Fruit fly (Drosophila melanogaster): ENCODE data around the gene CG11322.

CG11322 gene

dm6 chr2L:6797408-6797807 lies 38.0 kb upstream of the CG11322 start (continued):
- TF ChIP-seq PHDP (tag; optimal IDR thresholded peaks at IDR 0.05) = peak; percentile 27
- TF ChIP-seq Dref (GFP tag; IDR thresholded peaks at IDR 0.05) = peak; percentile 87
- no peak for TF ChIP-seq CG10274 (GFP tag; optimal IDR thresholded peaks at IDR 0.05)
- peak in 1 of 2 experiments; percentile 9 for TF ChIP-seq bsh (GFP tag; optimal IDR thresholded peaks at IDR 0.05)
- TF ChIP-seq CG31441 (GFP tag; IDR thresholded peaks at IDR 0.05) = 0 out of 2 replicates have a peak, but pooled peaks have one; percentile 15
- TF ChIP-seq pnt (GFP tag; optimal IDR thresholded peaks at IDR 0.05) = peak; percentile 6
- TF ChIP-seq CG2116 (GFP tag; optimal IDR thresholded peaks at IDR 0.05) = peak; percentile 82
- TF ChIP-seq ara (GFP tag; IDR thresholded peaks at IDR 0.05) = no peak
- TF ChIP-seq CG10147 (GFP tag; optimal IDR thresholded peaks at IDR 0.05) = no peak
- peak; percentile 36 for TF ChIP-seq gem (tag; optimal IDR thresholded peaks at IDR 0.05)
- no peak for TF ChIP-seq nerfin-1 (tag; optimal IDR thresholded peaks at IDR 0.05)
- peak; percentile 66 for TF ChIP-seq Hmr (GFP tag; optimal IDR thresholded peaks at IDR 0.05)
- peak; percentile 29 for TF ChIP-seq CG13424 (tag; optimal IDR thresholded peaks at IDR 0.05)
- peak; percentile 70; the same call in 2 of the 4 replicates for TF ChIP-seq chinmo (GFP tag; IDR thresholded peaks at IDR 0.05; ENCODE audit: partially characterized antibody)
- TF ChIP-seq CG9817 (tag; optimal IDR thresholded peaks at IDR 0.05) = peak; percentile 44
- TF ChIP-seq CG11247 (GFP tag; IDR thresholded peaks at IDR 0.05) = peak; percentile 47
- no peak for TF ChIP-seq p53 (GFP tag; optimal IDR thresholded peaks at IDR 0.05)
- TF ChIP-seq Hmx (GFP tag; optimal IDR thresholded peaks at IDR 0.05) = no peak
- TF ChIP-seq CG10979 (tag; optimal IDR thresholded peaks at IDR 0.05) = peak; percentile 31
- no peak for TF ChIP-seq CG7372 (GFP tag; IDR thresholded peaks at IDR 0.05)
- peak; percentile 76 for TF ChIP-seq stwl (tag; optimal IDR thresholded peaks at IDR 0.05)
- no peak for TF ChIP-seq CG14050 (GFP tag; IDR thresholded peaks at IDR 0.05)
- peak; percentile 17; the same call in 1 of the 3 replicates for TF ChIP-seq Mrtf (GFP tag; IDR thresholded peaks at IDR 0.05)
- TF ChIP-seq aop (GFP tag; IDR thresholded peaks at IDR 0.05) = no peak
- peak; percentile 47 for TF ChIP-seq zen (tag; optimal IDR thresholded peaks at IDR 0.05)
- TF ChIP-seq CG16779 (GFP tag; IDR thresholded peaks at IDR 0.05) = peak; percentile 40; the same call in 1 of the 2 replicates
- peak; percentile 96 for TF ChIP-seq E2f2 (GFP tag; IDR thresholded peaks at IDR 0.05)
- TF ChIP-seq Opbp (GFP tag; IDR thresholded peaks at IDR 0.05; ENCODE audit: partially characterized antibody) = peak; percentile 67; the same call in 1 of the 3 replicates
- TF ChIP-seq corto (GFP tag; optimal IDR thresholded peaks at IDR 0.05) = no peak
- peak; percentile 97 for TF ChIP-seq Dp (GFP tag; optimal IDR thresholded peaks at IDR 0.05)
- TF ChIP-seq CG31365 (tag; optimal IDR thresholded peaks at IDR 0.05) = peak; percentile 3
- peak; percentile 22; the same call in 1 of the 3 replicates for TF ChIP-seq Aef1 (GFP tag; IDR thresholded peaks at IDR 0.05)
- TF ChIP-seq Doc3 (GFP tag; IDR thresholded peaks at IDR 0.05; ENCODE audit: partially characterized antibody) = 0 out of 3 replicates have a peak, but pooled peaks have one; percentile 34
- TF ChIP-seq az2 (GFP tag; optimal IDR thresholded peaks at IDR 0.05) = peak; percentile 43
- TF ChIP-seq cad (GFP tag; optimal IDR thresholded peaks at IDR 0.05) = peak; percentile 52
- TF ChIP-seq Drgx (GFP tag; IDR thresholded peaks at IDR 0.05) = no peak
- TF ChIP-seq Dip2 (GFP tag; IDR thresholded peaks at IDR 0.05) = no peak
- peak; percentile 30; the same call in 1 of the 2 replicates for TF ChIP-seq tna (GFP tag; IDR thresholded peaks at IDR 0.05; ENCODE audit: partially characterized antibody)
- TF ChIP-seq CG14667 (GFP tag; IDR thresholded peaks at IDR 0.05) = no peak
- no peak for TF ChIP-seq NC2α (GFP tag; optimal IDR thresholded peaks at IDR 0.05)
- TF ChIP-seq dm (GFP tag; optimal IDR thresholded peaks at IDR 0.05) = no peak
- TF ChIP-seq CG7963 (GFP tag; IDR thresholded peaks at IDR 0.05; ENCODE audit: partially characterized antibody) = no peak
- TF ChIP-seq Bteb2 (GFP tag; optimal IDR thresholded peaks at IDR 0.05) = no peak
- no peak for TF ChIP-seq ems (GFP tag; optimal IDR thresholded peaks at IDR 0.05)
- TF ChIP-seq Sry-δ (GFP tag; optimal IDR thresholded peaks at IDR 0.05) = peak; percentile 53
- TF ChIP-seq CG15514 (GFP tag; optimal IDR thresholded peaks at IDR 0.05) = peak; percentile 71
- no peak for TF ChIP-seq Sry-β (GFP tag; optimal IDR thresholded peaks at IDR 0.05)
- peak; percentile 52; the same call in 1 of the 2 replicates for TF ChIP-seq sob (GFP tag; IDR thresholded peaks at IDR 0.05)
- TF ChIP-seq Ets65A (GFP tag) = no peak
- TF ChIP-seq CG10462 (GFP tag; optimal IDR thresholded peaks at IDR 0.05) = peak; percentile 1

Data from whole organism, embryonic.